Fruit fly (Drosophila melanogaster) whole organism, wandering third instar larva: Measurements from ENCODE around the gene CG11342.
A peak's percentile ranks its signal among the peaks of the same experiment; 100 is the strongest.

Experiments used
- Abd-B ChIP-seq: fragments of >200 bp; optimal IDR thresholded peaks from 2 replicates; lab custom pipeline; 2017; ENCODE audit warnings: missing biosample characterization, missing genetic modification characterization
- CG32264 ChIP-seq: fragments of 200-800 bp; sonication (Bioruptor generic); optimal IDR thresholded peaks from 2 replicates; lab custom pipeline; 2016; ENCODE audit warnings: missing biosample characterization, missing genetic modification characterization
- CG9705 ChIP-seq: fragments of 200-800 bp; sonication (Bioruptor generic); optimal IDR thresholded peaks from 2 replicates; lab custom pipeline; 2018; ENCODE audit warnings: missing biosample characterization, mild to moderate bottlenecking, missing genetic modification characterization
- CrebA ChIP-seq: fragments of 200-800 bp; sonication (Bioruptor generic); optimal IDR thresholded peaks from 2 replicates; lab custom pipeline; 2016; ENCODE audit warnings: missing biosample characterization, mild to moderate bottlenecking, missing genetic modification characterization, borderline replicate concordance
- Dfd ChIP-seq: fragments of >200 bp; optimal IDR thresholded peaks from 2 replicates; lab custom pipeline; 2017; ENCODE audit warnings: missing biosample characterization, missing genetic modification characterization
- Dif ChIP-seq: fragments of 200-275, 200-300 bp; sonication (Bioruptor generic); optimal IDR thresholded peaks from 2 replicates; lab custom pipeline; 2018; ENCODE audit warnings: missing biosample characterization, missing genetic modification characterization; ENCODE audit not compliant: partially characterized antibody
- GATAd ChIP-seq: sonication (Bioruptor generic); optimal IDR thresholded peaks from 2 replicates; lab custom pipeline; 2016; ENCODE audit warnings: missing biosample characterization, missing genetic modification characterization
- HLH106 ChIP-seq: fragments of 200-800 bp; optimal IDR thresholded peaks from 3 replicates; lab custom pipeline; 2019; ENCODE audit warnings: missing biosample characterization, mild to moderate bottlenecking, missing genetic modification characterization, moderate library complexity
- Hnf4 ChIP-seq: fragments of 200-800 bp; sonication (Bioruptor generic); optimal IDR thresholded peaks from 2 replicates; lab custom pipeline; 2016; ENCODE audit warnings: missing biosample characterization, mild to moderate bottlenecking, missing genetic modification characterization
- Hr78 ChIP-seq: fragments of >200 bp; optimal IDR thresholded peaks from 2 replicates; lab custom pipeline; 2017; ENCODE audit warnings: missing biosample characterization, missing genetic modification characterization
- Hr83 ChIP-seq: fragments of 200-300 bp; sonication (Bioruptor generic); optimal IDR thresholded peaks from 2 replicates; lab custom pipeline; 2016; ENCODE audit warnings: missing biosample characterization, mild to moderate bottlenecking, missing genetic modification characterization, moderate library complexity; ENCODE audit not compliant: poor library complexity, severe bottlenecking
- Jra ChIP-seq: sonication (Bioruptor generic); optimal IDR thresholded peaks from 2 replicates; lab custom pipeline; 2016; ENCODE audit warnings: missing biosample characterization, missing genetic modification characterization
- Mio ChIP-seq: sonication (Bioruptor generic); optimal IDR thresholded peaks from 2 replicates; lab custom pipeline; 2016; ENCODE audit warnings: missing biosample characterization, missing genetic modification characterization
- Myc ChIP-seq: fragments of >200 bp; optimal IDR thresholded peaks from 2 replicates; lab custom pipeline; 2017
- N ChIP-seq: fragments of >200 bp; optimal IDR thresholded peaks from 2 replicates; lab custom pipeline; 2018; ENCODE audit warnings: missing biosample characterization, missing external identifiers, missing genetic modification characterization
- OdsH ChIP-seq: fragments of 200-800 bp; sonication (Bioruptor generic); optimal IDR thresholded peaks from 2 replicates; lab custom pipeline; 2016; ENCODE audit warnings: missing biosample characterization, mild to moderate bottlenecking, missing genetic modification characterization
- Rel ChIP-seq, 2 experiments: fragments of 200-800 bp; sonication (Bioruptor generic) in 1 of 2; optimal IDR thresholded peaks; 2 replicates in 1 of 2; 3 replicates in 1 of 2; lab custom pipeline; 2016 to 2019; ENCODE audit warnings: mild to moderate bottlenecking in 2 of 2, missing biosample characterization in 2 of 2, missing genetic modification characterization in 2 of 2, moderate library complexity in 1 of 2
- Sp1 ChIP-seq: fragments of 200-800 bp; sonication (Bioruptor generic); optimal IDR thresholded peaks from 3 replicates; lab custom pipeline; 2019; ENCODE audit warnings: missing biosample characterization, mild to moderate bottlenecking, missing genetic modification characterization, moderate library complexity
- Vsx2 ChIP-seq: fragments of 200-300, 225-300 bp; sonication (Bioruptor generic); optimal IDR thresholded peaks from 2 replicates; lab custom pipeline; 2018; ENCODE audit warnings: missing biosample characterization, missing genetic modification characterization; ENCODE audit not compliant: partially characterized antibody
- br ChIP-seq: fragments of 200-800 bp; sonication (Bioruptor generic); optimal IDR thresholded peaks from 2 replicates; lab custom pipeline; 2016; ENCODE audit warnings: missing biosample characterization, missing genetic modification characterization
- brk ChIP-seq: fragments of 200-800 bp; sonication (Bioruptor generic); optimal IDR thresholded peaks from 2 replicates; lab custom pipeline; 2016; ENCODE audit warnings: missing biosample characterization, mild to moderate bottlenecking, missing genetic modification characterization
- dl ChIP-seq, 2 experiments: fragments of 175-275, 200-275 bp in 1 of 2; fragments of 200-275 bp in 1 of 2; sonication (Bioruptor generic); optimal IDR thresholded peaks; lab custom pipeline; 2018; ENCODE audit warnings: mild to moderate bottlenecking in 2 of 2, missing biosample characterization in 2 of 2, missing genetic modification characterization in 2 of 2, moderate library complexity in 2 of 2; ENCODE audit not compliant: partially characterized antibody in 2 of 2, insufficient read depth in 1 of 2
- dmrt93B ChIP-seq: fragments of 200-800 bp; sonication (Bioruptor generic); optimal IDR thresholded peaks from 2 replicates; lab custom pipeline; 2018; ENCODE audit warnings: missing biosample characterization, mild to moderate bottlenecking, missing genetic modification characterization
- dsf ChIP-seq: sonication (Bioruptor generic); optimal IDR thresholded peaks from 2 replicates; lab custom pipeline; 2016; ENCODE audit warnings: missing biosample characterization, missing genetic modification characterization, borderline replicate concordance
- ey ChIP-seq: fragments of 200-800 bp; sonication (Bioruptor generic); optimal IDR thresholded peaks from 2 replicates; lab custom pipeline; 2016; ENCODE audit warnings: missing biosample characterization, missing genetic modification characterization
- foxo ChIP-seq, 2 experiments: fragments of 200-800 bp; sonication (Bioruptor generic); optimal IDR thresholded peaks; 2 replicates in 1 of 2; 3 replicates in 1 of 2; lab custom pipeline; 2016 to 2017; ENCODE audit warnings: missing biosample characterization in 2 of 2, missing genetic modification characterization in 2 of 2
- fru ChIP-seq: fragments of 200-800 bp; sonication (Bioruptor generic); optimal IDR thresholded peaks from 3 replicates; lab custom pipeline; 2016; ENCODE audit warnings: missing biosample characterization, mild to moderate bottlenecking, missing genetic modification characterization
- h ChIP-seq: fragments of 200-800 bp; sonication (Bioruptor generic); optimal IDR thresholded peaks from 3 replicates; lab custom pipeline; 2016; ENCODE audit warnings: missing biosample characterization, mild to moderate bottlenecking, missing genetic modification characterization
- jim ChIP-seq: fragments of 175-275, 200-325 bp; sonication (Bioruptor generic); optimal IDR thresholded peaks from 2 replicates; lab custom pipeline; 2016; ENCODE audit warnings: missing biosample characterization, mild to moderate bottlenecking, missing genetic modification characterization
- lola ChIP-seq: fragments of >200 bp; optimal IDR thresholded peaks from 2 replicates; lab custom pipeline; 2017; ENCODE audit warnings: missing biosample characterization, missing genetic modification characterization
- pan ChIP-seq: fragments of >200 bp; optimal IDR thresholded peaks from 2 replicates; lab custom pipeline; 2017
- psq ChIP-seq: fragments of 200-800 bp; sonication (Bioruptor generic); optimal IDR thresholded peaks from 3 replicates; lab custom pipeline; 2017; ENCODE audit warnings: missing biosample characterization, mild to moderate bottlenecking, missing genetic modification characterization, moderate library complexity
- rgr ChIP-seq: fragments of 200-800 bp; sonication (Bioruptor generic); optimal IDR thresholded peaks from 3 replicates; lab custom pipeline; 2016; ENCODE audit warnings: missing biosample characterization, mild to moderate bottlenecking, missing genetic modification characterization
- sage ChIP-seq: fragments of 200-800 bp; sonication (Bioruptor generic); optimal IDR thresholded peaks from 2 replicates; lab custom pipeline; 2016; ENCODE audit warnings: missing biosample characterization, mild to moderate bottlenecking, missing genetic modification characterization
- sv ChIP-seq: fragments of 200-800 bp; sonication (Bioruptor generic); optimal IDR thresholded peaks from 3 replicates; lab custom pipeline; 2016; ENCODE audit warnings: missing biosample characterization, missing genetic modification characterization
- tai ChIP-seq: sonication (Bioruptor generic); optimal IDR thresholded peaks from 2 replicates; lab custom pipeline; 2016; ENCODE audit warnings: missing biosample characterization, missing genetic modification characterization
- usp ChIP-seq: fragments of >200 bp; optimal IDR thresholded peaks from 2 replicates; lab custom pipeline; 2017; ENCODE audit warnings: missing biosample characterization, missing genetic modification characterization
- woc ChIP-seq: sonication (Bioruptor generic); optimal IDR thresholded peaks from 2 replicates; lab custom pipeline; 2016; ENCODE audit warnings: missing biosample characterization, mild to moderate bottlenecking, missing genetic modification characterization

CG11342 gene

DNA sequence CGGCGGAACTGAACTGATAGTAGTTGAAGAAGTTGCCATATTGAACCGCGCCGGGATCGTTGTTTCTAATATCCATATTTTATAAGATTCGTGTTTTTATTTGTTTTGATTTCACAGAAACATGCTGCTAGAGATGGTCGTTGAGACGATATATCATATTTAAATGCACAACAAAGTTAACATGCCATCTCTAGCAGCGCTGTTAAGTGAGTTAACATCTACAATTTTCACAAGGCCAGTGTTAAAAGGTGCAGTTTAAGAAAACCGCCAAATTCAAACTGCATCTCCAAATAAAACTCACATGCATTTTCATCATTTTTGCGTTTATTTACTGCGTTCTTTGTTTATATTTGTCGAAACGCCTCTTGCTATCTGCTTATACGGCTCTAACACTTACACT lies at the start of gene CG11342:
TSS of gene CG11342 (minus strand) at position 120 of the 400 bp plus-strand sequence.
- TF ChIP-seq ey (GFP tag; lab: Kevin White, UChicago) (no peak), Myc (lab: Kevin White, UChicago) (no peak), Vsx2 (GFP tag; lab: Kevin White, UChicago) (no peak), sv (GFP tag; lab: Kevin White, UChicago) (no peak), br (GFP tag; lab: Kevin White, UChicago) (peak; percentile 21), Hr83 (GFP tag; lab: Kevin White, UChicago) (peak; percentile 84), dsf (GFP tag; lab: Kevin White, UChicago) (no peak), h (GFP tag; lab: Kevin White, UChicago) (no peak), Abd-B (GFP tag; lab: Kevin White, UChicago) (no peak), Mio (no peak), Rel (GFP tag; optimal IDR thresholded peaks at IDR 0.05; lab: Kevin White, UChicago) (no peak), Rel (tag; optimal IDR thresholded peaks at IDR 0.05; lab: Kevin White, UChicago) (no peak), HLH106 (tag; lab: Kevin White, UChicago) (no peak), GATAd (no peak), CG9705 (GFP tag; lab: Kevin White, UChicago) (no peak), pan (lab: Kevin White, UChicago) (no peak), OdsH (GFP tag; lab: Kevin White, UChicago) (peak; percentile 11), Hr78 (no peak), Jra (GFP tag; lab: Kevin White, UChicago) (peak; percentile 8), foxo (GFP tag; optimal IDR thresholded peaks at IDR 0.05; lab: Kevin White, UChicago) (peak in 1 of 2 experiments; percentile 43), brk (GFP tag; lab: Kevin White, UChicago) (no peak), usp (GFP tag; lab: Kevin White, UChicago) (no peak), N (GFP tag; lab: Kevin White, UChicago) (no peak), jim (GFP tag; lab: Kevin White, UChicago) (no peak), Dif (GFP tag; lab: Kevin White, UChicago) (no peak), Sp1 (GFP tag; lab: Kevin White, UChicago) (no peak), psq (GFP tag; lab: Kevin White, UChicago) (no peak), Hnf4 (GFP tag; lab: Kevin White, UChicago) (peak; percentile 76), lola (GFP tag; lab: Kevin White, UChicago) (no peak), CG32264 (GFP tag; lab: Kevin White, UChicago) (no peak), tai (GFP tag; lab: Kevin White, UChicago) (peak; percentile 77), dmrt93B (GFP tag; lab: Kevin White, UChicago) (no peak), dl (GFP tag; optimal IDR thresholded peaks at IDR 0.05; lab: Kevin White, UChicago; ENCODE audit: insufficient read depth in 1 of 2, partially characterized antibody in 2 of 2) (no peak), sage (no peak), rgr (GFP tag; lab: Kevin White, UChicago) (peak; percentile 57), fru (GFP tag; lab: Kevin White, UChicago) (peak; percentile 54), Dfd (no peak), CrebA (GFP tag; lab: Kevin White, UChicago) (no peak), woc (GFP tag; lab: Kevin White, UChicago) (peak; percentile 2)

DNA sequence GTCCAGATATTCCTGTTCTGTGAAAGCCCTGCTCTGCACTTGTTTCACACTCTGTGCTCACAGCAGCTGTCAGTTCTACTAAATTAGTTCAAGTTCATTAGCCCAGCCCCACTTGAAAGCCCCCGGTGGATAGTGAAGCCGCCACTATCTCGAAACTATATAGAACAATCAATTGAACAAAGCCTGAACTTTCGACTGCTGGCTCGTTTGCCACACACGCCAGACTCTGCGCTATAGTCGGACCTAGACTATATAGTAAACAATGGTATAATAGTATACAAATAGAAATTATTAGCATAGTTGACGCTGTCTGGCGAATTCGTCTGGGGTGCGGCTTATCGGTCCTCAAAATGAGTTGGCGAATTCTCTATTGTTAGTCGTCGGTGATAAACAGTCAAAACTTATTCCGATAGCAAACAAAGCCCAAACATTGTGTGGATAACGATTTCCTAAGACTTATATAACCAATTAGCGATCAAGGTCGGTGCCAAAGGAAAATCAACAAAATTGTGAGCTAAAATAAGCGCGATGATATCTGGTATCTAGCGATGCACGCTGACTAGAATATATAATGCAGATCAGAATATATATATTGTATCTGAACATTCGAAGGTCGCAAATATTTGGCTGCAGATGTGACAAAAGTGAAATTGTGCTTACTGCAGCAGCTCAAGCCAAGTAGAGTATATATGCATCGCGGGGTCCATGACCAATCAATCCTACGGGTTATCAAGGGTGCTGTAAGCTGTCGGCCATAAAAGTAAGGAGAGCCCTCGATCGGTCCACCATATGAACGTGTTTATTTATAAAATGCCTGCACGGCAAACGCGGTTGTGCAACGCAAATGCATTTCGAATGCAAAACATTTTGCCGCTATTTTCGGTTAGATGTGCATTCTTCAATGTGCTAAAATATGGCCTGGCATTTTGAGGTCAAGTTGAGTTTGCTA lies 48.3 kb upstream of the CG11342 start:
- no peak for TF ChIP-seq lola (GFP tag; lab: Kevin White, UChicago)
- TF ChIP-seq Vsx2 (GFP tag; lab: Kevin White, UChicago): no peak
- no peak for TF ChIP-seq Sp1 (GFP tag; lab: Kevin White, UChicago)
